Fruit fly (Drosophila melanogaster): Measurements from ENCODE around the gene CG4829.

The CG4829 gene

dm6 chrX:16834259-16834658 lies 22.8 kb downstream of the CG4829 start (continued):
- no peak for TF ChIP-seq Trl (optimal IDR thresholded peaks at IDR 0.05)
- TF ChIP-seq Trl (GFP tag; optimal IDR thresholded peaks at IDR 0.05), result peak; percentile 28
- TF ChIP-seq MBD-R2 (GFP tag; IDR thresholded peaks at IDR 0.05), result no peak
- TF ChIP-seq CG10274 (GFP tag; optimal IDR thresholded peaks at IDR 0.05), result no peak
- peak; percentile 46 for TF ChIP-seq CG17385 (GFP tag; optimal IDR thresholded peaks at IDR 0.05)
- TF ChIP-seq E2f2 (GFP tag; IDR thresholded peaks at IDR 0.05), result peak; percentile 35; the same call in 1 of the 2 replicates
- TF ChIP-seq seq (GFP tag; IDR thresholded peaks at IDR 0.05), result 0 out of 2 replicates have a peak, but pooled peaks have one; percentile 17
- TF ChIP-seq odd (GFP tag; optimal IDR thresholded peaks at IDR 0.05), result no peak
- no peak for TF ChIP-seq CkIIα-i1 (GFP tag; IDR thresholded peaks at IDR 0.05)
- no peak for TF ChIP-seq crol (GFP tag; IDR thresholded peaks at IDR 0.05)
- TF ChIP-seq CG7271 (tag; optimal IDR thresholded peaks at IDR 0.05), result no peak
- TF ChIP-seq amos (GFP tag; IDR thresholded peaks at IDR 0.05; ENCODE audit: partially characterized antibody), result no peak
- TF ChIP-seq Abd-B (GFP tag; optimal IDR thresholded peaks at IDR 0.05), result peak; percentile 11
- TF ChIP-seq her (GFP tag; optimal IDR thresholded peaks at IDR 0.05), result no peak
- TF ChIP-seq zen (tag; optimal IDR thresholded peaks at IDR 0.05), result no peak
- TF ChIP-seq tna (GFP tag; IDR thresholded peaks at IDR 0.05; ENCODE audit: partially characterized antibody), result no peak
- TF ChIP-seq CG5953 (GFP tag; IDR thresholded peaks at IDR 0.05), result no peak
- peak; percentile 81 for TF ChIP-seq Med (GFP tag)
- TF ChIP-seq az2 (GFP tag; optimal IDR thresholded peaks at IDR 0.05), result peak; percentile 34
- no peak for TF ChIP-seq slp2 (GFP tag; optimal IDR thresholded peaks at IDR 0.05)
- no peak for TF ChIP-seq Dad (GFP tag; optimal IDR thresholded peaks at IDR 0.05)
- no peak for TF ChIP-seq gro (GFP tag; optimal IDR thresholded peaks at IDR 0.05)
- TF ChIP-seq cg (GFP tag; optimal IDR thresholded peaks at IDR 0.05), result no peak
- no peak for TF ChIP-seq CG34224 (GFP tag; IDR thresholded peaks at IDR 0.05; ENCODE audit: partially characterized antibody)
- TF ChIP-seq CG10431 (GFP tag; optimal IDR thresholded peaks at IDR 0.05), result no peak
- TF ChIP-seq CG13123 (GFP tag; optimal IDR thresholded peaks at IDR 0.05), result no peak
- TF ChIP-seq CG16815 (GFP tag; optimal IDR thresholded peaks at IDR 0.05), result no peak
- no peak for TF ChIP-seq CG14965 (GFP tag; optimal IDR thresholded peaks at IDR 0.05; ENCODE audit: borderline replicate concordance)
- TF ChIP-seq Ets65A (GFP tag), result peak; percentile 63
- no peak for TF ChIP-seq otp (GFP tag; IDR thresholded peaks at IDR 0.05)
- TF ChIP-seq pb (GFP tag; optimal IDR thresholded peaks at IDR 0.05), result no peak
- no peak for TF ChIP-seq sc (optimal IDR thresholded peaks at IDR 0.05)
- peak; percentile 10 for TF ChIP-seq sc (GFP tag; optimal IDR thresholded peaks at IDR 0.05)
- no peak for TF ChIP-seq D19B (GFP tag; optimal IDR thresholded peaks at IDR 0.05)
- TF ChIP-seq NFAT (GFP tag; IDR thresholded peaks at IDR 0.05), result no peak
- peak; percentile 32 for TF ChIP-seq CG11723 (GFP tag; optimal IDR thresholded peaks at IDR 0.05)
- TF ChIP-seq tll (GFP tag; optimal IDR thresholded peaks at IDR 0.05), result no peak
- TF ChIP-seq CG31224 (GFP tag; IDR thresholded peaks at IDR 0.05), result no peak
- peak; percentile 41; the same call in 1 of the 2 replicates for TF ChIP-seq Rfx (GFP tag; IDR thresholded peaks at IDR 0.05)
- TF ChIP-seq CG12744 (GFP tag; optimal IDR thresholded peaks at IDR 0.05), result no peak
- TF ChIP-seq CG9876 (GFP tag; optimal IDR thresholded peaks at IDR 0.05), result no peak
- TF ChIP-seq knrl (GFP tag; IDR thresholded peaks at IDR 0.05; ENCODE audit: partially characterized antibody), result no peak
- peak; percentile 18 for TF ChIP-seq CG1529 (GFP tag; optimal IDR thresholded peaks at IDR 0.05)
- TF ChIP-seq Neu2 (GFP tag; optimal IDR thresholded peaks at IDR 0.05; ENCODE audit: borderline replicate concordance), result no peak
- TF ChIP-seq trh (GFP tag; optimal IDR thresholded peaks at IDR 0.05), result no peak
- TF ChIP-seq Meics (GFP tag; optimal IDR thresholded peaks at IDR 0.05), result peak; percentile 12
- TF ChIP-seq CG18476 (GFP tag; optimal IDR thresholded peaks at IDR 0.05), result no peak
- no peak for TF ChIP-seq crp (GFP tag; optimal IDR thresholded peaks at IDR 0.05)
- no peak for TF ChIP-seq tup (GFP tag; optimal IDR thresholded peaks at IDR 0.05)
- TF ChIP-seq ken (GFP tag; IDR thresholded peaks at IDR 0.05), result no peak
- TF ChIP-seq CG8281 (tag; optimal IDR thresholded peaks at IDR 0.05), result no peak
- no peak for TF ChIP-seq CG33213 (GFP tag; optimal IDR thresholded peaks at IDR 0.05)

Measured in whole organism, embryonic.